Worm (Caenorhabditis elegans) whole organism, young adult: ENCODE data around the gene cdc-37.

Experiments used
- Y53F4B.3 ChIP-seq: fragments of 200-800 bp; sonication (Bioruptor generic); IDR thresholded peaks from 2 replicates; pipeline ENCODE4 v1.3.6; 2022; ENCODE audit warnings: missing genetic modification reagents, missing genetic modification characterization, missing compliant biosample characterization
- Y67H2A.10 ChIP-seq: fragments of 200-800 bp; sonication (Bioruptor generic); conservative IDR thresholded peaks from 2 replicates; pipeline ENCODE4 v1.3.6; 2022; ENCODE audit warnings: missing genetic modification reagents, missing genetic modification characterization, missing compliant biosample characterization
- ceh-100 ChIP-seq: fragments of 200-800 bp; sonication (Bioruptor generic); IDR thresholded peaks from 2 replicates; pipeline ENCODE4 v1.3.6; 2022; ENCODE audit warnings: missing genetic modification reagents, missing genetic modification characterization, missing compliant biosample characterization
- chd-7 ChIP-seq: sonication (generic microtip); optimal IDR thresholded peaks from 2 replicates; lab custom pipeline; 2016; ENCODE audit warnings: mild to moderate bottlenecking, missing genetic modification characterization, moderate library complexity, missing compliant biosample characterization
- egl-44 ChIP-seq: fragments of 200-800 bp; sonication (Bioruptor generic); IDR thresholded peaks from 2 replicates; pipeline ENCODE4 v1.3.6; 2022; ENCODE audit warnings: missing genetic modification reagents, missing genetic modification characterization, missing compliant biosample characterization
- him-1 ChIP-seq: sonication (generic microtip); optimal IDR thresholded peaks from 2 replicates; lab custom pipeline; 2016; ENCODE audit warnings: missing genotype, missing genetic modification reagents, missing genetic modification characterization, missing compliant biosample characterization
- pha-4 ChIP-seq: fragments of 150-350 bp; sonication (generic microtip); optimal IDR thresholded peaks from 2 replicates; lab custom pipeline; 2014; ENCODE audit warnings: missing biosample characterization, missing genetic modification reagents, missing genetic modification characterization
- snpc-4 ChIP-seq, 5 experiments: fragments of 150-350 bp in 1 of 5; sonication (generic microtip) in 4 of 5; optimal IDR thresholded peaks; 2 replicates each; lab custom pipeline; 2014 to 2018; ENCODE audit warnings: missing genetic modification characterization in 5 of 5, missing biosample characterization in 3 of 5, antibody characterized with exemption in 2 of 5, mild to moderate bottlenecking in 2 of 5, missing compliant biosample characterization in 2 of 5, missing genotype in 2 of 5, moderate library complexity in 2 of 5, missing genetic modification reagents in 1 of 5
- ztf-22 ChIP-seq: fragments of 200-800 bp; sonication (Bioruptor generic); optimal IDR thresholded peaks from 2 replicates; lab custom pipeline; 2018; ENCODE audit warnings: mild to moderate bottlenecking, missing genetic modification characterization, moderate library complexity, missing compliant biosample characterization
- ztf-26 ChIP-seq: sonication (generic microtip); optimal IDR thresholded peaks from 2 replicates; lab custom pipeline; 2017; ENCODE audit warnings: missing genetic modification characterization, missing compliant biosample characterization
- ztf-6 ChIP-seq: fragments of 200-800 bp; sonication (Bioruptor generic); IDR thresholded peaks from 2 replicates; pipeline ENCODE4 v1.3.6; 2022; ENCODE audit warnings: missing genetic modification reagents, missing genetic modification characterization, missing compliant biosample characterization

- TF ChIP-seq egl-44 (GFP tag; lab: Robert Waterston, UW) (no peak), Y53F4B.3 (no peak), ztf-6 (GFP tag; lab: Robert Waterston, UW) (no peak), pha-4 (no peak), snpc-4 (GFP tag; optimal IDR thresholded peaks at IDR 0.05; lab: Kevin White, UChicago) (no peak), snpc-4 (tag; optimal IDR thresholded peaks at IDR 0.05; lab: Kevin White, UChicago) (no peak), ztf-26 (tag; lab: Kevin White, UChicago) (no peak), chd-7 (tag; lab: Kevin White, UChicago) (no peak), ceh-100 (GFP tag; lab: Robert Waterston, UW) (no peak), ztf-22 (GFP tag; lab: Kevin White, UChicago) (no peak), him-1 (tag; lab: Kevin White, UChicago) (no peak), Y67H2A.10 (GFP tag; lab: Robert Waterston, UW) (no peak)
Observed at ce11 chrII:596702-597101, 16.3 kb upstream of the cdc-37 start.
